Fruit fly (Drosophila melanogaster): ENCODE results near the gene Sfp24Bc.

Gene Sfp24Bc

dm6 chr2L:3655698-3656105, 14.7 kb downstream of the Sfp24Bc start (continued):
- peak; percentile 97 for TF ChIP-seq CG15011 (GFP tag; optimal IDR thresholded peaks at IDR 0.05)
- TF ChIP-seq Xbp1 (GFP tag; optimal IDR thresholded peaks at IDR 0.05) = peak; percentile 99
- TF ChIP-seq Neu2 (GFP tag; optimal IDR thresholded peaks at IDR 0.05; ENCODE audit: borderline replicate concordance) = peak; percentile 88
- peak; percentile 98 for TF ChIP-seq schlank (tag; optimal IDR thresholded peaks at IDR 0.05)
- peak; percentile 98 for TF ChIP-seq CG7786 (GFP tag; optimal IDR thresholded peaks at IDR 0.05)
- TF ChIP-seq Hand (GFP tag; optimal IDR thresholded peaks at IDR 0.05) = peak; percentile 98
- peak; percentile 97 to 98 for TF ChIP-seq chif (GFP tag; optimal IDR thresholded peaks at IDR 0.05)
- no peak for TF ChIP-seq h (optimal IDR thresholded peaks at IDR 0.05)
- no peak for TF ChIP-seq Dfd (GFP tag; optimal IDR thresholded peaks at IDR 0.05)
- TF ChIP-seq ash1 (GFP tag; optimal IDR thresholded peaks at IDR 0.05) = peak; percentile 93
- peak; percentile 92 for TF ChIP-seq CG8281 (tag; optimal IDR thresholded peaks at IDR 0.05)
- TF ChIP-seq wor (GFP tag; IDR thresholded peaks at IDR 0.05) = peak; percentile 96
- TF ChIP-seq nerfin-2 (GFP tag; IDR thresholded peaks at IDR 0.05; ENCODE audit: partially characterized antibody) = no peak
- peak; percentile 94 for TF ChIP-seq emc (GFP tag; optimal IDR thresholded peaks at IDR 0.05)
- peak; percentile 96 for TF ChIP-seq CG1792 (GFP tag; optimal IDR thresholded peaks at IDR 0.05)
- TF ChIP-seq pita (GFP tag; optimal IDR thresholded peaks at IDR 0.05) = no peak
- peak; percentile 97 for TF ChIP-seq CG11398 (GFP tag; optimal IDR thresholded peaks at IDR 0.05)
- no peak for TF ChIP-seq D (optimal IDR thresholded peaks at IDR 0.05)
- peak; percentile 98 for TF ChIP-seq D (GFP tag; optimal IDR thresholded peaks at IDR 0.05)
- peak; percentile 97 for TF ChIP-seq ase (GFP tag; IDR thresholded peaks at IDR 0.05)
- TF ChIP-seq br (optimal IDR thresholded peaks at IDR 0.05) = no peak
- TF ChIP-seq CG31441 (GFP tag; IDR thresholded peaks at IDR 0.05) = peak; percentile 95
- TF ChIP-seq CG3838 (GFP tag; optimal IDR thresholded peaks at IDR 0.05) = peak; percentile 88
- TF ChIP-seq cad (GFP tag; optimal IDR thresholded peaks at IDR 0.05) = no peak
- peak; percentile 97 for TF ChIP-seq wdn (GFP tag; IDR thresholded peaks at IDR 0.05)
- TF ChIP-seq sc (optimal IDR thresholded peaks at IDR 0.05) = no peak
- TF ChIP-seq sc (GFP tag; optimal IDR thresholded peaks at IDR 0.05) = peak; percentile 98
- peak; percentile 97 for TF ChIP-seq CG3407 (GFP tag; optimal IDR thresholded peaks at IDR 0.05)
- peak; percentile 97 for TF ChIP-seq CG8290 (GFP tag; optimal IDR thresholded peaks at IDR 0.05)
- TF ChIP-seq CG8290 (tag; optimal IDR thresholded peaks at IDR 0.05) = peak; percentile 88 to 99
- peak; percentile 97 for TF ChIP-seq CG17912 (GFP tag; optimal IDR thresholded peaks at IDR 0.05)
- peak; percentile 74; the same call in 1 of the 4 replicates for TF ChIP-seq chinmo (GFP tag; IDR thresholded peaks at IDR 0.05; ENCODE audit: partially characterized antibody)
- TF ChIP-seq slou (GFP tag; optimal IDR thresholded peaks at IDR 0.05) = peak; percentile 92
- TF ChIP-seq CG7963 (GFP tag; IDR thresholded peaks at IDR 0.05; ENCODE audit: partially characterized antibody) = no peak
- peak; percentile 96 for TF ChIP-seq CG12942 (GFP tag; optimal IDR thresholded peaks at IDR 0.05)
- TF ChIP-seq CG31388 (GFP tag; optimal IDR thresholded peaks at IDR 0.05) = peak; percentile 94
- TF ChIP-seq CG43689 (GFP tag; IDR thresholded peaks at IDR 0.05) = peak; percentile 84
- TF ChIP-seq pho (GFP tag; optimal IDR thresholded peaks at IDR 0.05) = peak; percentile 99
- TF ChIP-seq CG8924 (tag; optimal IDR thresholded peaks at IDR 0.05) = peak; percentile 99
- peak; percentile 100 for TF ChIP-seq sens (GFP tag)
- peak; percentile 99 for TF ChIP-seq unpg (GFP tag; optimal IDR thresholded peaks at IDR 0.05)
- peak; percentile 88 for TF ChIP-seq CG10565 (GFP tag; optimal IDR thresholded peaks at IDR 0.05)
- no peak for TF ChIP-seq CG34224 (GFP tag; IDR thresholded peaks at IDR 0.05; ENCODE audit: partially characterized antibody)
- TF ChIP-seq CG7271 (tag; optimal IDR thresholded peaks at IDR 0.05) = peak; percentile 90
- peak; percentile 76 for TF ChIP-seq Sry-δ (GFP tag; optimal IDR thresholded peaks at IDR 0.05)
- TF ChIP-seq CG11695 (GFP tag; IDR thresholded peaks at IDR 0.05) = peak; percentile 99
- peak; percentile 100 for TF ChIP-seq Drgx (GFP tag; IDR thresholded peaks at IDR 0.05)
- TF ChIP-seq CG10366 (GFP tag; IDR thresholded peaks at IDR 0.05) = peak; percentile 98
- peak; percentile 98 for TF ChIP-seq CG6689 (GFP tag; IDR thresholded peaks at IDR 0.05)
- TF ChIP-seq CG12104 (GFP tag; optimal IDR thresholded peaks at IDR 0.05) = peak; percentile 96
- TF ChIP-seq fd96Cb (tag; optimal IDR thresholded peaks at IDR 0.05) = peak; percentile 98
- TF ChIP-seq CrebB (tag; optimal IDR thresholded peaks at IDR 0.05) = peak; percentile 98
- TF ChIP-seq HHEX (GFP tag; optimal IDR thresholded peaks at IDR 0.05) = peak; percentile 98
